Worm (Caenorhabditis elegans) whole organism, late embryonic: ENCODE results near the gene mecr-1.

Experiments
- F13H6.1 ChIP-seq: sonication (generic microtip); optimal IDR thresholded peaks from 2 replicates; lab custom pipeline; 2016; ENCODE audit warnings: missing genetic modification characterization, missing compliant biosample characterization
- ceh-18 ChIP-seq: sonication (generic microtip); optimal IDR thresholded peaks from 2 replicates; lab custom pipeline; 2016; ENCODE audit warnings: missing genetic modification characterization, missing compliant biosample characterization
- ceh-19 ChIP-seq: fragments of 200-800 bp; sonication (Bioruptor generic); optimal IDR thresholded peaks from 2 replicates; lab custom pipeline; 2018; ENCODE audit warnings: mild to moderate bottlenecking, missing genetic modification characterization, missing compliant biosample characterization
- ceh-31 ChIP-seq: sonication (generic microtip); optimal IDR thresholded peaks from 2 replicates; lab custom pipeline; 2016; ENCODE audit warnings: missing genetic modification characterization, missing compliant biosample characterization
- ceh-9 ChIP-seq: sonication (generic microtip); optimal IDR thresholded peaks from 2 replicates; lab custom pipeline; 2016; ENCODE audit warnings: mild to moderate bottlenecking, missing genetic modification characterization, inconsistent platforms, missing compliant biosample characterization
- madf-2 ChIP-seq: sonication (generic microtip); optimal IDR thresholded peaks from 2 replicates; lab custom pipeline; 2017; ENCODE audit warnings: missing genetic modification characterization, missing compliant biosample characterization
- odd-2 ChIP-seq: sonication (generic microtip); optimal IDR thresholded peaks from 2 replicates; lab custom pipeline; 2017; ENCODE audit warnings: antibody characterized with exemption, mild to moderate bottlenecking, missing genetic modification characterization, missing compliant biosample characterization
- pqm-1 ChIP-seq: sonication (generic microtip); optimal IDR thresholded peaks from 2 replicates; lab custom pipeline; 2016; ENCODE audit warnings: missing genetic modification characterization, missing compliant biosample characterization
- rnt-1 ChIP-seq: sonication (generic microtip); optimal IDR thresholded peaks from 2 replicates; lab custom pipeline; 2016; ENCODE audit warnings: missing genetic modification characterization, missing compliant biosample characterization
- tbx-2 ChIP-seq: sonication (generic microtip); optimal IDR thresholded peaks from 2 replicates; lab custom pipeline; 2016; ENCODE audit warnings: missing genetic modification characterization, missing compliant biosample characterization

DNA sequence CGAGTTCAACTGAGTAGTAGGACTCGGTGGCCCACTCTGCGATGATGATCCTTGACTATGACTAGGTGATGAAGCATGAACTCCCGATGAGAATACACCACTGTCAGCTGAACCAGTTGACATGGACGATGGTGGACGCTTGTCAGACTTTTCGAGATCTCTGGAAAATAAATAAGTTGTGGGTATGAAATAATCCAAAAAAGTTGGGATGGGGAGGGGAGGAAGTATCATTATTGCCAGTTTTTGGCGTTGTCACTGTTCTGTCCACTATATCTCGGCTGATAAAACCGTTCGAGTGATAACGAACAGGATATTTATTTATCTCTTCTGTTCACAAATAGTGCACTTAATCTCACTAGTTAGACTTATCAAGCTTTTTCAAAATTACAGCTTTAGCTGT lies 23.1 kb downstream of the mecr-1 start:
- TF ChIP-seq ceh-18 (tag; lab: Kevin White, UChicago) (no peak), F13H6.1 (no peak), tbx-2 (tag; lab: Kevin White, UChicago) (no peak), ceh-19 (no peak), ceh-31 (tag; lab: Kevin White, UChicago) (no peak), odd-2 (tag; lab: Kevin White, UChicago) (no peak), rnt-1 (tag; lab: Kevin White, UChicago) (no peak), madf-2 (no peak), ceh-9 (tag; lab: Kevin White, UChicago) (no peak), pqm-1 (tag; lab: Kevin White, UChicago) (no peak)
